Fruit fly (Drosophila melanogaster) whole organism, prepupa: ENCODE data around the gene Nlg4.

Experiments
- CG16779 ChIP-seq: fragments of 200-800 bp; sonication (Bioruptor generic); optimal IDR thresholded peaks from 3 replicates; lab custom pipeline; 2017; ENCODE audit warnings: missing biosample characterization, mild to moderate bottlenecking, missing genetic modification characterization
- Ets96B ChIP-seq: fragments of 200-800 bp; optimal IDR thresholded peaks from 2 replicates; lab custom pipeline; 2019; ENCODE audit warnings: missing biosample characterization, mild to moderate bottlenecking, missing genetic modification characterization, moderate library complexity
- dsx ChIP-seq: fragments of 200-800 bp; optimal IDR thresholded peaks from 3 replicates; lab custom pipeline; 2019; ENCODE audit warnings: missing biosample characterization, mild to moderate bottlenecking, missing genetic modification characterization, moderate library complexity; ENCODE audit not compliant: poor library complexity, severe bottlenecking

DNA sequence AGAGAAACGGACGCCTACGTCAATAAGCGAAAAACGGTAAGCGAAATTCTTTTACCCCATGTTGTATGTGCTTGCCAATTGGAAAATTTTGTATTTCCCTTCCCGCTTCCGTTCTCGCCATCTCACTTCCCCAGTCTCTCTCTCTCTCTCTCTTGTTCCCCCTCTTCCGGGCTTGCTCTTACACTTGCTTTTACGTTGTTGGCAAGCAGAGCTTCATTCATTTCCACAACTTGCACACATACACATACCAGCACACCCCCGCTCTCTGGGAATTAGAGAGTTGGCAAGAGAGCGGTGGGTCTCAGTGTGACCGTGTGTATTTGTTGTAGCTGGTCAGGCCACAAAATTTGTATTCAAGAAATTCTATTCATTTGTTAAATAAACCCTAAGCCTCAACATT is 49.2 kb downstream of the Nlg4 start:
- peak; percentile 35 for TF ChIP-seq CG16779 (tag; lab: Kevin White, UChicago)
- TF ChIP-seq dsx (GFP tag; lab: Kevin White, UChicago), result peak; percentile 33
- TF ChIP-seq Ets96B (tag; lab: Kevin White, UChicago), result no peak
